Worm (Caenorhabditis elegans) whole organism, L1 larva: Measurements from ENCODE around the gene C31E10.5.
A peak's percentile ranks its signal among the peaks of the same experiment; 100 is the strongest.

Source experiments
- C04F5.9 ChIP-seq: sonication (generic microtip); optimal IDR thresholded peaks from 2 replicates; lab custom pipeline; 2016; ENCODE audit warnings: missing genetic modification characterization, missing compliant biosample characterization
- C16A3.4 ChIP-seq: fragments of 150-350 bp; optimal IDR thresholded peaks from 2 replicates; lab custom pipeline; 2014; ENCODE audit warnings: missing biosample characterization, missing genetic modification characterization
- C34B4.2 ChIP-seq: sonication (generic microtip); optimal IDR thresholded peaks from 2 replicates; lab custom pipeline; 2017; ENCODE audit warnings: mild to moderate bottlenecking, missing genetic modification characterization, missing compliant biosample characterization
- F16B12.6 ChIP-seq: fragments of 150-350 bp; optimal IDR thresholded peaks from 2 replicates; lab custom pipeline; 2014; ENCODE audit warnings: missing biosample characterization, missing genetic modification characterization
- Y116A8C.19 ChIP-seq: sonication (generic microtip); optimal IDR thresholded peaks from 2 replicates; lab custom pipeline; 2016; ENCODE audit warnings: missing compliant biosample characterization, missing genetic modification characterization, borderline replicate concordance
- aha-1 ChIP-seq: fragments of 150-350 bp; optimal IDR thresholded peaks from 2 replicates; lab custom pipeline; 2014; ENCODE audit warnings: missing biosample characterization, missing genetic modification characterization
- aly-2 ChIP-seq: fragments of 150-350 bp; optimal IDR thresholded peaks from 2 replicates; lab custom pipeline; 2014; ENCODE audit warnings: missing biosample characterization, missing genetic modification characterization
- ama-1 ChIP-seq: fragments of 150-350 bp; optimal IDR thresholded peaks from 2 replicates; lab custom pipeline; 2014
- ceh-63 ChIP-seq: fragments of 200-800 bp; sonication (Bioruptor generic); optimal IDR thresholded peaks from 2 replicates; lab custom pipeline; 2018; ENCODE audit warnings: mild to moderate bottlenecking, missing genetic modification characterization, missing compliant biosample characterization
- ceh-82 ChIP-seq, 3 experiments: fragments of 150-350 bp in 1 of 3; sonication (generic microtip) in 2 of 3; optimal IDR thresholded peaks; 2 replicates each; lab custom pipeline; 2014 to 2017; ENCODE audit warnings: missing biosample characterization in 3 of 3, missing genetic modification characterization in 3 of 3
- ceh-90 ChIP-seq: sonication (generic microtip); optimal IDR thresholded peaks from 2 replicates; lab custom pipeline; 2016; ENCODE audit warnings: missing genetic modification characterization, missing compliant biosample characterization
- ces-1 ChIP-seq: fragments of 150-350 bp; optimal IDR thresholded peaks from 2 replicates; lab custom pipeline; 2014; ENCODE audit warnings: missing biosample characterization, missing genetic modification reagents, missing genetic modification characterization
- egl-13 ChIP-seq: sonication (generic microtip); optimal IDR thresholded peaks from 2 replicates; lab custom pipeline; 2016; ENCODE audit warnings: missing genotype, missing genetic modification reagents, missing genetic modification characterization, missing compliant biosample characterization
- elt-2 ChIP-seq: sonication (generic microtip); optimal IDR thresholded peaks from 2 replicates; lab custom pipeline; 2016; ENCODE audit warnings: missing genetic modification characterization, mild to moderate bottlenecking, inconsistent platforms, missing compliant biosample characterization, missing genetic modification reagents
- elt-3 ChIP-seq, 6 experiments: fragments of 150-350 bp in 1 of 6; sonication (generic microtip); optimal IDR thresholded peaks; 2 replicates each; lab custom pipeline; 2017 to 2018; ENCODE audit warnings: missing biosample characterization in 6 of 6, missing genetic modification characterization in 6 of 6, inconsistent platforms in 1 of 6
- ets-5 ChIP-seq: fragments of 200-800 bp; sonication (Bioruptor generic); IDR thresholded peaks from 2 replicates; pipeline ENCODE4 v1.3.6; 2022; ENCODE audit warnings: missing genetic modification characterization, missing compliant biosample characterization
- fkh-10 ChIP-seq: sonication (generic microtip); optimal IDR thresholded peaks from 2 replicates; lab custom pipeline; 2017; ENCODE audit warnings: missing biosample characterization, missing genetic modification reagents, missing genetic modification characterization
- fkh-8 ChIP-seq: sonication (generic microtip); optimal IDR thresholded peaks from 2 replicates; lab custom pipeline; 2016; ENCODE audit warnings: mild to moderate bottlenecking, missing genetic modification characterization, missing compliant biosample characterization
- hlh-4 ChIP-seq: sonication (generic microtip); optimal IDR thresholded peaks from 2 replicates; lab custom pipeline; 2016; ENCODE audit warnings: mild to moderate bottlenecking, missing genetic modification characterization, missing compliant biosample characterization
- hpl-2 ChIP-seq: fragments of 150-350 bp; optimal IDR thresholded peaks from 2 replicates; lab custom pipeline; 2014; ENCODE audit warnings: missing biosample characterization, missing genetic modification reagents, missing genetic modification characterization
- irx-1 ChIP-seq: sonication (generic microtip); optimal IDR thresholded peaks from 2 replicates; lab custom pipeline; 2016; ENCODE audit warnings: missing genetic modification characterization, missing compliant biosample characterization
- isw-1 ChIP-seq: fragments of 200-800 bp; sonication (Bioruptor generic); IDR thresholded peaks from 2 replicates; pipeline ENCODE4 v1.3.6; 2022; ENCODE audit warnings: missing genetic modification characterization, missing compliant biosample characterization
- lin-13 ChIP-seq: fragments of 150-350 bp; optimal IDR thresholded peaks from 2 replicates; lab custom pipeline; 2014; ENCODE audit warnings: missing biosample characterization, missing genetic modification reagents, missing genetic modification characterization
- lin-14 ChIP-seq: fragments of 200-800 bp; sonication (Bioruptor generic); optimal IDR thresholded peaks from 2 replicates; lab custom pipeline; 2018; ENCODE audit warnings: mild to moderate bottlenecking, missing genetic modification characterization, moderate library complexity, missing compliant biosample characterization
- lin-39 ChIP-seq: fragments of 150-350 bp; optimal IDR thresholded peaks from 2 replicates; lab custom pipeline; 2014; ENCODE audit warnings: missing biosample characterization, missing genetic modification reagents, missing genetic modification characterization
- lir-3 ChIP-seq: sonication (generic microtip); optimal IDR thresholded peaks from 2 replicates; lab custom pipeline; 2016; ENCODE audit warnings: mild to moderate bottlenecking, missing genetic modification characterization, moderate library complexity, missing compliant biosample characterization; ENCODE audit not compliant: poor library complexity
- mdl-1 ChIP-seq, 2 experiments: fragments of 150-350 bp; optimal IDR thresholded peaks; 2 replicates each; lab custom pipeline; 2014 to 2017; ENCODE audit warnings: missing biosample characterization in 2 of 2, missing genetic modification characterization in 2 of 2, inconsistent platforms in 1 of 2
- mef-2 ChIP-seq: fragments of 150-350 bp; optimal IDR thresholded peaks from 2 replicates; lab custom pipeline; 2014; ENCODE audit warnings: missing biosample characterization, missing genetic modification characterization
- mep-1 ChIP-seq: fragments of 150-350 bp; optimal IDR thresholded peaks from 2 replicates; lab custom pipeline; 2014; ENCODE audit warnings: missing biosample characterization, missing genetic modification characterization
- nhr-11 ChIP-seq: fragments of 150-350 bp; optimal IDR thresholded peaks from 2 replicates; lab custom pipeline; 2014; ENCODE audit warnings: missing biosample characterization, missing genetic modification characterization
- nhr-19 ChIP-seq: fragments of 200-800 bp; sonication (Bioruptor generic); conservative IDR thresholded peaks from 2 replicates; pipeline ENCODE4 v1.3.6; 2022; ENCODE audit warnings: missing genetic modification characterization, missing compliant biosample characterization
- nhr-237 ChIP-seq: fragments of 150-350 bp; optimal IDR thresholded peaks from 2 replicates; lab custom pipeline; 2014; ENCODE audit warnings: missing biosample characterization, missing genetic modification characterization
- nhr-47 ChIP-seq: sonication (generic microtip); optimal IDR thresholded peaks from 2 replicates; lab custom pipeline; 2016; ENCODE audit warnings: mild to moderate bottlenecking, missing genetic modification characterization, moderate library complexity, missing compliant biosample characterization
- nhr-71 ChIP-seq: sonication (generic microtip); optimal IDR thresholded peaks from 2 replicates; lab custom pipeline; 2016; ENCODE audit warnings: mild to moderate bottlenecking, missing genetic modification characterization, moderate library complexity, missing compliant biosample characterization
- nhr-76 ChIP-seq: sonication (generic microtip); optimal IDR thresholded peaks from 2 replicates; lab custom pipeline; 2017; ENCODE audit warnings: missing biosample characterization, missing genetic modification characterization
- nhr-77 ChIP-seq: fragments of 150-350 bp; optimal IDR thresholded peaks from 2 replicates; lab custom pipeline; 2014; ENCODE audit warnings: missing biosample characterization, missing genetic modification characterization
- nhr-84 ChIP-seq: sonication (generic microtip); optimal IDR thresholded peaks from 2 replicates; lab custom pipeline; 2017; ENCODE audit warnings: missing biosample characterization, missing genetic modification characterization
- nhr-90 ChIP-seq: sonication (generic microtip); optimal IDR thresholded peaks from 2 replicates; lab custom pipeline; 2016; ENCODE audit warnings: mild to moderate bottlenecking, missing genetic modification characterization, missing compliant biosample characterization; ENCODE audit not compliant: poor library complexity
- pag-3 ChIP-seq: sonication (generic microtip); optimal IDR thresholded peaks from 2 replicates; lab custom pipeline; 2017; ENCODE audit warnings: missing genetic modification characterization, mild to moderate bottlenecking, missing compliant biosample characterization, antibody characterized with exemption, borderline replicate concordance; ENCODE audit not compliant: insufficient read depth
- pax-3 ChIP-seq: fragments of 200-800 bp; sonication (Bioruptor generic); optimal IDR thresholded peaks from 2 replicates; lab custom pipeline; 2018; ENCODE audit warnings: mild to moderate bottlenecking, missing genetic modification characterization, moderate library complexity, missing compliant biosample characterization
- skn-1 ChIP-seq: fragments of 150-350 bp; optimal IDR thresholded peaks from 2 replicates; lab custom pipeline; 2014; ENCODE audit warnings: missing biosample characterization, missing genetic modification characterization
- sox-4 ChIP-seq: sonication (generic microtip); optimal IDR thresholded peaks from 2 replicates; lab custom pipeline; 2016; ENCODE audit warnings: missing genetic modification characterization, missing compliant biosample characterization
- sptf-1 ChIP-seq: fragments of 150-350 bp; optimal IDR thresholded peaks from 2 replicates; lab custom pipeline; 2014; ENCODE audit warnings: missing biosample characterization, missing genetic modification characterization
- sup-37 ChIP-seq: fragments of 200-800 bp; sonication (Bioruptor generic); optimal IDR thresholded peaks from 2 replicates; lab custom pipeline; 2018; ENCODE audit warnings: mild to moderate bottlenecking, missing genetic modification characterization, missing compliant biosample characterization
- swsn-7 ChIP-seq: sonication (generic microtip); optimal IDR thresholded peaks from 2 replicates; lab custom pipeline; 2016; ENCODE audit warnings: missing genetic modification characterization, missing compliant biosample characterization
- unc-30 ChIP-seq: sonication (generic microtip); optimal IDR thresholded peaks from 2 replicates; lab custom pipeline; 2017; ENCODE audit warnings: missing biosample characterization, missing genetic modification characterization
- unc-62 ChIP-seq: fragments of 150-350 bp; optimal IDR thresholded peaks from 2 replicates; lab custom pipeline; 2014; ENCODE audit warnings: missing biosample characterization, missing genetic modification reagents, missing genetic modification characterization
- unc-86 ChIP-seq: sonication (generic microtip); optimal IDR thresholded peaks from 2 replicates; lab custom pipeline; 2016; ENCODE audit warnings: missing genetic modification characterization, missing compliant biosample characterization
- zag-1 ChIP-seq: fragments of 150-350 bp; optimal IDR thresholded peaks from 2 replicates; lab custom pipeline; 2014; ENCODE audit warnings: missing biosample characterization, missing genetic modification characterization
- zip-4 ChIP-seq: fragments of 200-800 bp; sonication (Bioruptor generic); optimal IDR thresholded peaks from 2 replicates; lab custom pipeline; 2018; ENCODE audit warnings: mild to moderate bottlenecking, missing genetic modification characterization, moderate library complexity, missing compliant biosample characterization

The C31E10.5 gene

DNA sequence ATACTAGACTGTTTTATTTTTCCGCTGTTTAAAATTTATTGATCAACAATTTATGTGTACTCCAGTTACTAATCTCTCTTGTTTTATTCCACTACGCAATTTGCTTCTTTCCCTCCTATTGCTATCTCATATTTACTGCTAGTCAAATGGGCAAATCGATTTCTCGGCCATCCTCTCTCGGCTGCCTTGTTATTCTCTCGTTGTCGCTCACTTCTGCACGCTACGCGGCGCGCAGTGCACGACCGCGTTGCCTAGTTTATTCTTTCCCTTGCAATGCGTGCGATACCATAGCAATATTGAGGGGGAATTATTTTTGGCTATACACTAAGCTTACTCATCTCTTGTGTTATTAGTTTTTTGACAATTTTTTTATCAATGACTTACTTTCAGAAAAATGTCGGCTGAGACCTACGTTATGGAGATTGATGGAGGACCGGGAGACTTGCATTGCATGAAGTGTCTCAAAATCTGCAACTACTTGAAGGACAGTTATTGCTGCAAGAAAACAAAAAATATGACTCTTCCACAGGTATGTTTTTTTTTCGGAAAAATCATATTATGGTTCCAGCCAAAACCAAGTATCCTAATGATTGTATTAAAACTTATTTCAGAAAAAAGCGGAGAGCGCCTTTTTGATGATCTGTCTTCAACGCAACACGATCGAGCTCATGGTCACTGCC lies 18.1 kb downstream of the C31E10.5 start, which contains the start of gene F48F7.6 (continued):
- peak in 1 of 2 experiments; percentile 46 for TF ChIP-seq mdl-1 (tag; optimal IDR thresholded peaks at IDR 0.05; lab: Kevin White, UChicago)
- no peak for TF ChIP-seq unc-86 (tag; lab: Kevin White, UChicago)
- no peak for TF ChIP-seq pag-3 (tag; lab: Kevin White, UChicago)
- TF ChIP-seq zip-4 (GFP tag; lab: Kevin White, UChicago) = no peak
- peak; percentile 38 for TF ChIP-seq skn-1 (tag; lab: Kevin White, UChicago)
- no peak for TF ChIP-seq ets-5 (GFP tag; lab: Robert Waterston, UW)
- TF ChIP-seq ama-1 (lab: Kevin White, UChicago) = no peak
- TF ChIP-seq irx-1 (tag; lab: Kevin White, UChicago) = no peak
- no peak for TF ChIP-seq sptf-1
- no peak for TF ChIP-seq nhr-90 (tag; lab: Kevin White, UChicago)
- peak in 1 of 3 experiments; percentile 45 for TF ChIP-seq ceh-82 (tag; optimal IDR thresholded peaks at IDR 0.05; lab: Kevin White, UChicago)
- no peak for TF ChIP-seq elt-2 (tag; lab: Kevin White, UChicago)
- no peak for TF ChIP-seq isw-1 (GFP tag; lab: Robert Waterston, UW)
- no peak for TF ChIP-seq ceh-63
- TF ChIP-seq nhr-71 = peak; percentile 54
- TF ChIP-seq fkh-8 (tag; lab: Kevin White, UChicago) = no peak
- TF ChIP-seq zag-1 (tag; lab: Kevin White, UChicago) = no peak
- peak; percentile 6 for TF ChIP-seq aly-2 (tag; lab: Kevin White, UChicago)
- no peak for TF ChIP-seq nhr-77
- TF ChIP-seq fkh-10 (GFP tag; lab: Kevin White, UChicago) = no peak
- no peak for TF ChIP-seq nhr-237 (tag; lab: Kevin White, UChicago)
- TF ChIP-seq mep-1 (tag; lab: Kevin White, UChicago) = peak; percentile 39
- TF ChIP-seq, all 84 proteins: peak for 26

DNA sequence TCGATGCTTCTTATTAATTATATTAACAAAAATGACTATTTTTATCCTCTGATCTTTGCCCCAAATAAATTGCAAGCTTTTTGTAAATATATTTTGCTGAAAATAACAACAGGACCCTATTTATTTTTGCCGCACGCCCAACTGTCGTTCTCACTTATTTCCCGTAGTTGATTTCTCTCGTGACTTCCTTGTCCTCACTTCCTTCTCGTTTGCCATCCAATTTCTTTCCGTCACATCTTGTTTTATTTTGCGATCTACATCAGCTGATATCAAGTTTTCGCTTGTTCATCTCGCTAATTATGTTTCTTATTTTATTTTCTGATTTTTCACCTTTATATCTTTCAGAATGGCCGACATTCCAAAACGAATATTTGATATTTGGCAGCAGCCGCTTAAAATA lies 20.3 kb downstream of the C31E10.5 start, which contains the start of gene F48F7.5:
Gene F48F7.5 (plus strand): TSS at position 340 of the 400 bp plus-strand sequence.
- TF ChIP-seq pax-3 (tag; lab: Kevin White, UChicago) = no peak
- no peak for TF ChIP-seq lir-3 (tag; lab: Kevin White, UChicago)
- no peak for TF ChIP-seq hpl-2 (GFP tag; lab: Kevin White, UChicago)
- peak; percentile 37 for TF ChIP-seq swsn-7 (tag; lab: Kevin White, UChicago)
- TF ChIP-seq nhr-47 (tag; lab: Kevin White, UChicago) = peak; percentile 28
- TF ChIP-seq unc-86 (tag; lab: Kevin White, UChicago) = no peak
- TF ChIP-seq C34B4.2 = no peak
- no peak for TF ChIP-seq ces-1 (GFP tag; lab: Kevin White, UChicago)
- TF ChIP-seq lin-39 (tag; lab: Kevin White, UChicago) = no peak
- TF ChIP-seq ceh-90 = no peak
- TF ChIP-seq aha-1 = no peak
- no peak for TF ChIP-seq sox-4
- no peak for TF ChIP-seq ama-1 (lab: Kevin White, UChicago)
- no peak for TF ChIP-seq ets-5 (GFP tag; lab: Robert Waterston, UW)
- TF ChIP-seq elt-2 (tag; lab: Kevin White, UChicago) = no peak
- TF ChIP-seq sup-37 = no peak
- TF ChIP-seq nhr-84 (tag; lab: Kevin White, UChicago) = no peak
- peak; percentile 32 for TF ChIP-seq C16A3.4 (tag; lab: Kevin White, UChicago)
- TF ChIP-seq unc-30 (tag; lab: Kevin White, UChicago) = no peak
- TF ChIP-seq nhr-19 (GFP tag; lab: Robert Waterston, UW) = peak; percentile 50
- TF ChIP-seq mef-2 (tag; lab: Kevin White, UChicago) = peak; percentile 31
- no peak for TF ChIP-seq unc-62 (GFP tag; lab: Kevin White, UChicago)
- peak; percentile 92 for TF ChIP-seq lin-14 (GFP tag; lab: Kevin White, UChicago)
- no peak for TF ChIP-seq nhr-76 (tag; lab: Kevin White, UChicago)
- TF ChIP-seq lin-13 (GFP tag; lab: Kevin White, UChicago) = no peak
- no peak for TF ChIP-seq Y116A8C.19 (tag; lab: Kevin White, UChicago)
- TF ChIP-seq elt-3 (tag; optimal IDR thresholded peaks at IDR 0.05; lab: Kevin White, UChicago) = peak in 2 of 6 experiments; percentile 60 to 75
- TF ChIP-seq egl-13 (tag; lab: Kevin White, UChicago) = no peak
- no peak for TF ChIP-seq zip-4 (GFP tag; lab: Kevin White, UChicago)
- no peak for TF ChIP-seq F16B12.6 (tag; lab: Kevin White, UChicago)
- TF ChIP-seq hlh-4 (tag; lab: Kevin White, UChicago) = no peak
- no peak for TF ChIP-seq zag-1 (tag; lab: Kevin White, UChicago)
- no peak for TF ChIP-seq nhr-11 (tag; lab: Kevin White, UChicago)
- TF ChIP-seq nhr-77 = no peak
- no peak for TF ChIP-seq mep-1 (tag; lab: Kevin White, UChicago)
- TF ChIP-seq C04F5.9 (tag; lab: Kevin White, UChicago) = no peak
